Fruit fly (Drosophila melanogaster) whole organism, embryonic: ENCODE measurements around the gene Duox.

Source experiments
- ATbp ChIP-seq: fragments of 200-800 bp; sonication (Bioruptor generic); optimal IDR thresholded peaks from 2 replicates; lab custom pipeline; 2017; ENCODE audit warnings: missing biosample characterization, mild to moderate bottlenecking, missing genetic modification characterization, missing genetic modification reagents
- CG11695 ChIP-seq: fragments of 200-800 bp; sonication (Bioruptor generic); IDR thresholded peaks from 3 replicates; pipeline ENCODE4 v1.3.6; 2022; ENCODE audit warnings: missing biosample characterization, missing genetic modification characterization
- CG11723 ChIP-seq: fragments of 200-800 bp; sonication (Bioruptor generic); optimal IDR thresholded peaks from 2 replicates; lab custom pipeline; 2017; ENCODE audit warnings: missing biosample characterization, mild to moderate bottlenecking, missing genetic modification characterization
- CG12391 ChIP-seq: fragments of 200-800 bp; sonication (Bioruptor generic); optimal IDR thresholded peaks from 3 replicates; lab custom pipeline; 2018; ENCODE audit warnings: missing biosample characterization, mild to moderate bottlenecking, missing genetic modification characterization, moderate library complexity
- CG15514 ChIP-seq: fragments of 200-800 bp; sonication (Bioruptor generic); optimal IDR thresholded peaks from 3 replicates; lab custom pipeline; 2017; ENCODE audit warnings: missing biosample characterization, missing genetic modification characterization, mild to moderate bottlenecking, moderate library complexity, missing genetic modification reagents
- CG15601 ChIP-seq: fragments of 200-800 bp; sonication (Bioruptor generic); optimal IDR thresholded peaks from 3 replicates; lab custom pipeline; 2019; ENCODE audit warnings: missing biosample characterization, mild to moderate bottlenecking, missing genetic modification characterization, moderate library complexity
- CG2202 ChIP-seq: fragments of 200-800 bp; sonication (Bioruptor generic); optimal IDR thresholded peaks from 2 replicates; lab custom pipeline; 2018; ENCODE audit warnings: missing biosample characterization, mild to moderate bottlenecking, missing genetic modification characterization
- CG2712 ChIP-seq: fragments of 200-800 bp; optimal IDR thresholded peaks from 3 replicates; lab custom pipeline; 2019; ENCODE audit warnings: missing biosample characterization, mild to moderate bottlenecking, missing genetic modification characterization, moderate library complexity
- CG34376 ChIP-seq: fragments of 200-800 bp; sonication (Bioruptor generic); optimal IDR thresholded peaks from 2 replicates; lab custom pipeline; 2018; ENCODE audit warnings: missing biosample characterization, mild to moderate bottlenecking, missing genetic modification characterization
- CG3995 ChIP-seq: fragments of 200-800 bp; sonication (Bioruptor generic); optimal IDR thresholded peaks from 3 replicates; lab custom pipeline; 2016; ENCODE audit warnings: missing biosample characterization, missing genetic modification characterization
- CG6689 ChIP-seq: fragments of 200-800 bp; sonication (Bioruptor generic); IDR thresholded peaks from 2 replicates; pipeline ENCODE4 v1.3.6; 2022; ENCODE audit warnings: missing biosample characterization, missing genetic modification characterization
- CG7928 ChIP-seq: fragments of 200-800 bp; sonication (Bioruptor generic); optimal IDR thresholded peaks from 2 replicates; lab custom pipeline; 2017; ENCODE audit warnings: missing biosample characterization, mild to moderate bottlenecking, missing genetic modification characterization
- CG8478 ChIP-seq: fragments of >200 bp; optimal IDR thresholded peaks from 2 replicates; lab custom pipeline; 2018
- Dll ChIP-seq: fragments of 200-800 bp; sonication (Bioruptor generic); IDR thresholded peaks from 4 replicates; pipeline ENCODE4 v1.3.6; 2022; ENCODE audit warnings: missing biosample characterization, missing genetic modification characterization; ENCODE audit not compliant: partially characterized antibody
- Ets97D ChIP-seq: fragments of 200-800 bp; sonication (Bioruptor generic); optimal IDR thresholded peaks from 3 replicates; lab custom pipeline; 2016; ENCODE audit warnings: missing biosample characterization, missing genetic modification characterization
- Fer2 ChIP-seq: fragments of 200-800 bp; sonication (Bioruptor generic); optimal IDR thresholded peaks from 2 replicates; lab custom pipeline; 2018; ENCODE audit warnings: missing biosample characterization, mild to moderate bottlenecking, missing genetic modification characterization, moderate library complexity
- Hey ChIP-seq: fragments of 200-800 bp; sonication (Bioruptor generic); optimal IDR thresholded peaks from 3 replicates; lab custom pipeline; 2018; ENCODE audit warnings: missing biosample characterization, mild to moderate bottlenecking, missing genetic modification characterization
- MBD-R2 ChIP-seq: fragments of 200-800 bp; sonication (Bioruptor generic); IDR thresholded peaks from 2 replicates; pipeline ENCODE4 v1.3.6; 2022; ENCODE audit warnings: missing biosample characterization, missing genetic modification characterization
- Med ChIP-seq: fragments of 200-800 bp; sonication (Bioruptor generic); peaks from one replicate; lab custom pipeline; 2016; ENCODE audit warnings: missing biosample characterization, missing genetic modification characterization, mild to moderate bottlenecking, inconsistent platforms, moderate library complexity
- Meics ChIP-seq: fragments of 200-800 bp; sonication (Bioruptor generic); optimal IDR thresholded peaks from 2 replicates; lab custom pipeline; 2017; ENCODE audit warnings: missing biosample characterization, mild to moderate bottlenecking, missing genetic modification characterization
- Myb ChIP-seq: fragments of 200-800 bp; sonication (Bioruptor generic); optimal IDR thresholded peaks from 2 replicates; lab custom pipeline; 2016; ENCODE audit warnings: missing biosample characterization, missing genetic modification characterization
- NC2β ChIP-seq: fragments of 200-800 bp; sonication (Bioruptor generic); optimal IDR thresholded peaks from 2 replicates; lab custom pipeline; 2016; ENCODE audit warnings: missing biosample characterization, missing genetic modification characterization
- Nf-YC ChIP-seq: fragments of 200-800 bp; optimal IDR thresholded peaks from 3 replicates; lab custom pipeline; 2019; ENCODE audit warnings: missing biosample characterization, mild to moderate bottlenecking, missing genetic modification characterization, moderate library complexity
- NfI ChIP-seq: fragments of 200-800 bp; sonication (Bioruptor generic); optimal IDR thresholded peaks from 3 replicates; lab custom pipeline; 2018; ENCODE audit warnings: missing biosample characterization, mild to moderate bottlenecking, missing genetic modification characterization, moderate library complexity
- Rfx ChIP-seq: fragments of 200-800 bp; sonication (Bioruptor generic); IDR thresholded peaks from 2 replicates; pipeline ENCODE4 v1.3.6; 2022; ENCODE audit warnings: missing biosample characterization, missing genetic modification characterization
- Xbp1 ChIP-seq: fragments of 200-800 bp; sonication (Bioruptor generic); optimal IDR thresholded peaks from 3 replicates; lab custom pipeline; 2016; ENCODE audit warnings: missing biosample characterization, mild to moderate bottlenecking, missing genetic modification characterization
- amos ChIP-seq: fragments of 200-800 bp; sonication (Bioruptor generic); IDR thresholded peaks from 2 replicates; pipeline ENCODE4 v1.3.6; 2022; ENCODE audit warnings: missing biosample characterization, missing genetic modification characterization; ENCODE audit not compliant: partially characterized antibody
- cwo ChIP-seq: fragments of 200-800 bp; sonication (Bioruptor generic); optimal IDR thresholded peaks from 3 replicates; lab custom pipeline; 2017; ENCODE audit warnings: missing biosample characterization, missing genetic modification characterization, mild to moderate bottlenecking, moderate library complexity, missing genetic modification reagents
- dm ChIP-seq: fragments of 200-800 bp; sonication (Bioruptor generic); optimal IDR thresholded peaks from 3 replicates; lab custom pipeline; 2016; ENCODE audit warnings: missing biosample characterization, missing genetic modification characterization
- dmrt11E ChIP-seq: fragments of 200-800 bp; sonication (Bioruptor generic); optimal IDR thresholded peaks from 3 replicates; lab custom pipeline; 2018; ENCODE audit warnings: missing biosample characterization, mild to moderate bottlenecking, missing genetic modification characterization, moderate library complexity
- emc ChIP-seq: fragments of 200-800 bp; sonication (Bioruptor generic); optimal IDR thresholded peaks from 2 replicates; lab custom pipeline; 2016; ENCODE audit warnings: missing biosample characterization, missing genetic modification characterization
- exex ChIP-seq: fragments of 200-800 bp; sonication (Bioruptor generic); optimal IDR thresholded peaks from 4 replicates; lab custom pipeline; 2018; ENCODE audit warnings: missing biosample characterization, mild to moderate bottlenecking, missing genetic modification characterization, moderate library complexity
- gcm2 ChIP-seq: fragments of 200-800 bp; sonication (Bioruptor generic); optimal IDR thresholded peaks from 2 replicates; lab custom pipeline; 2016; ENCODE audit warnings: missing biosample characterization, missing genetic modification characterization
- gsb-n ChIP-seq: fragments of 200-800 bp; sonication (Bioruptor generic); optimal IDR thresholded peaks from 3 replicates; lab custom pipeline; 2018; ENCODE audit warnings: missing biosample characterization, mild to moderate bottlenecking, missing genetic modification characterization
- lola ChIP-seq, 3 experiments: fragments of >200 bp in 2 of 3; fragments of 200-800 bp in 1 of 3; sonication (Bioruptor generic) in 1 of 3; optimal IDR thresholded peaks; 2 replicates each; lab custom pipeline; 2017 to 2019; ENCODE audit warnings: missing biosample characterization in 3 of 3, missing genetic modification characterization in 3 of 3, mild to moderate bottlenecking in 1 of 3, moderate library complexity in 1 of 3
- maf-S ChIP-seq: fragments of 200-800 bp; sonication (Bioruptor generic); optimal IDR thresholded peaks from 2 replicates; lab custom pipeline; 2016; ENCODE audit warnings: missing biosample characterization, missing genetic modification characterization
- mirr ChIP-seq: fragments of 200-800 bp; sonication (Bioruptor generic); optimal IDR thresholded peaks from 3 replicates; lab custom pipeline; 2018; ENCODE audit warnings: missing biosample characterization, mild to moderate bottlenecking, missing genetic modification characterization
- phol ChIP-seq: fragments of 200-800 bp; sonication (Bioruptor generic); optimal IDR thresholded peaks from 3 replicates; lab custom pipeline; 2018; ENCODE audit warnings: missing biosample characterization, mild to moderate bottlenecking, missing genetic modification characterization, moderate library complexity
- pzg ChIP-seq: fragments of 200-800 bp; sonication (Bioruptor generic); optimal IDR thresholded peaks from 3 replicates; lab custom pipeline; 2018; ENCODE audit warnings: missing biosample characterization, mild to moderate bottlenecking, missing genetic modification characterization, moderate library complexity
- sens ChIP-seq: fragments of 200-800 bp; sonication (Bioruptor generic); peaks from one replicate; lab custom pipeline; 2016; ENCODE audit warnings: missing biosample characterization, missing genetic modification characterization
- sens-2 ChIP-seq: fragments of 200-800 bp; sonication (Bioruptor generic); IDR thresholded peaks from 2 replicates; pipeline ENCODE4 v1.3.6; 2022; ENCODE audit warnings: missing biosample characterization, missing genetic modification characterization
- sima ChIP-seq: fragments of 200-800 bp; sonication (Bioruptor generic); optimal IDR thresholded peaks from 2 replicates; lab custom pipeline; 2016; ENCODE audit warnings: missing biosample characterization, missing genetic modification characterization
- sr ChIP-seq: fragments of 200-800 bp; sonication (Bioruptor generic); IDR thresholded peaks from 3 replicates; pipeline ENCODE4 v1.3.6; 2022; ENCODE audit warnings: missing biosample characterization, missing genetic modification characterization
- stwl ChIP-seq: fragments of 200-800 bp; sonication (Bioruptor generic); optimal IDR thresholded peaks from 3 replicates; lab custom pipeline; 2018; ENCODE audit warnings: missing biosample characterization, mild to moderate bottlenecking, missing genetic modification characterization, moderate library complexity
- sug ChIP-seq: fragments of 200-800 bp; optimal IDR thresholded peaks from 2 replicates; lab custom pipeline; 2019; ENCODE audit warnings: missing biosample characterization, mild to moderate bottlenecking, missing genetic modification characterization, moderate library complexity
- tin ChIP-seq: fragments of 200-800 bp; sonication (Bioruptor generic); optimal IDR thresholded peaks from 3 replicates; lab custom pipeline; 2016; ENCODE audit warnings: missing biosample characterization, missing genetic modification characterization
- ttk ChIP-seq: fragments of 200-800 bp; sonication (Bioruptor generic); IDR thresholded peaks from 2 replicates; pipeline ENCODE4 v2.1.2; 2022; ENCODE audit warnings: missing biosample characterization, missing genetic modification characterization
- twi ChIP-seq: fragments of 200-800 bp; optimal IDR thresholded peaks from 2 replicates; lab custom pipeline; 2019; ENCODE audit warnings: missing biosample characterization, mild to moderate bottlenecking, missing genetic modification characterization, moderate library complexity
- zf30C ChIP-seq: fragments of 200-800 bp; sonication (Bioruptor generic); optimal IDR thresholded peaks from 3 replicates; lab custom pipeline; 2018; ENCODE audit warnings: missing biosample characterization, mild to moderate bottlenecking, missing genetic modification characterization

The Duox gene

DNA sequence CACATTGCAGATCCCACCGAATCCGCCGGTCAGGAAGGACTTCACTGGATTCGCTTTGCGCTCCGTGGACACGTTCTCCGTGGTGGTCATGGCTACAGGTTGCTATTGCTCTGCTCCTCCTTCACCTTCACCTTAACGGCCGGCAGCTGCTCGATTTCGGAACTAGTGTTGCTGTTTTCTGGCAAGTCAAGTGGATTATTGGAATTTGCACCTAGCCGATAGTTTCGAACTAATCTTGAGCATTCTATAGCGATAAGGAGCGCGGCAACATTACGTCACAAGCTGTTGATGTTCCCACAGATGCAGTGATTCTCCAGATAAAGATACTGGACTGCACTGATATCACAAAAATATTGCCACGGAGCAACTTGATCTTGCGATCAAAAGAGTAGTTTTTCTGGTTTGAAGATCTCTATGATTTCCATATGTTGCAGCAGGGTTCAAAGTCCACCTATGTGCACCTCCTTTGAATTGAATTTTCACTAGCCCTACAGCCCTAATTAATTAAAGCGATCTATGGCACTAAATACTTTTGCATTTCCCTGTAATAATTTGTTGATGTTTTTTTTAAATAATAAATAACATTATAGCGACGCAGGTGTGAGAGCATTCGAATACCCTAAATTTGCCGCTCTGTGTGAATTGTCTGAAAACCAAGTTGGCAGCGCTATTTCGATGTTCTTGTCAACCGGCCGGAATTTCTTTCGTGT, 60.4 kb downstream of the Duox start, which contains the start of the genes colt and HINT1 (continued):
- TF ChIP-seq cwo: no peak
- no peak for TF ChIP-seq CG8478 (lab: Kevin White, UChicago)
- TF ChIP-seq twi: peak; percentile 46
- TF ChIP-seq Myb (GFP tag; lab: Kevin White, UChicago): peak; percentile 28
- TF ChIP-seq Dll (GFP tag; lab: Robert Waterston, UW): peak; percentile 37; the same call in 1 of the 4 replicates
- peak; percentile 45 for TF ChIP-seq Ets97D (GFP tag; lab: Kevin White, UChicago)
- no peak for TF ChIP-seq CG2202 (tag; lab: Kevin White, UChicago)
- peak; percentile 28 for TF ChIP-seq gsb-n (tag; lab: Kevin White, UChicago)
- no peak for TF ChIP-seq sr (GFP tag; lab: Robert Waterston, UW)
- peak; percentile 53 for TF ChIP-seq amos (GFP tag; lab: Robert Waterston, UW)
- no peak for TF ChIP-seq maf-S (GFP tag; lab: Kevin White, UChicago)
- TF ChIP-seq NC2β (GFP tag; lab: Kevin White, UChicago): no peak
- peak; percentile 56 for TF ChIP-seq CG34376 (GFP tag; lab: Kevin White, UChicago)
- TF ChIP-seq lola (GFP tag; optimal IDR thresholded peaks at IDR 0.05; lab: Kevin White, UChicago): no peak
- peak; percentile 29 for TF ChIP-seq CG12391 (tag; lab: Kevin White, UChicago)
- TF ChIP-seq CG7928 (GFP tag; lab: Kevin White, UChicago): no peak
- peak; percentile 6 for TF ChIP-seq zf30C (GFP tag; lab: Kevin White, UChicago)
- TF ChIP-seq CG15514 (GFP tag; lab: Kevin White, UChicago): peak; percentile 94
- 0 out of 3 replicates have a peak, but pooled peaks have one; percentile 28 for TF ChIP-seq CG11695 (GFP tag; lab: Robert Waterston, UW)
- TF ChIP-seq emc (GFP tag; lab: Kevin White, UChicago): no peak
- TF ChIP-seq Med: peak; percentile 85
- peak; percentile 34 for TF ChIP-seq phol (tag; lab: Kevin White, UChicago)
- TF ChIP-seq exex (tag; lab: Kevin White, UChicago): peak; percentile 13
- TF ChIP-seq sug (tag; lab: Kevin White, UChicago): peak; percentile 41
- TF ChIP-seq mirr (GFP tag; lab: Kevin White, UChicago): peak; percentile 41
- peak; percentile 49 for TF ChIP-seq CG15601 (tag; lab: Kevin White, UChicago)
- TF ChIP-seq Meics (GFP tag; lab: Kevin White, UChicago): peak; percentile 28
- TF ChIP-seq dmrt11E (tag; lab: Kevin White, UChicago): peak; percentile 6
- TF ChIP-seq Nf-YC (tag; lab: Kevin White, UChicago): peak; percentile 42
- TF ChIP-seq NfI (GFP tag; lab: Kevin White, UChicago): peak; percentile 24
- peak; percentile 96 for TF ChIP-seq MBD-R2 (GFP tag; lab: Robert Waterston, UW)
- no peak for TF ChIP-seq tin (GFP tag; lab: Kevin White, UChicago)
- no peak for TF ChIP-seq ttk
- TF ChIP-seq Fer2: peak; percentile 1
- TF ChIP-seq dm (GFP tag; lab: Kevin White, UChicago): no peak
- TF ChIP-seq sens: peak; percentile 86
- TF ChIP-seq Xbp1 (GFP tag; lab: Kevin White, UChicago): peak; percentile 22
- peak; percentile 85 for TF ChIP-seq pzg (GFP tag; lab: Kevin White, UChicago)
- no peak for TF ChIP-seq sima (GFP tag; lab: Kevin White, UChicago)
- TF ChIP-seq sens-2 (GFP tag; lab: Robert Waterston, UW): no peak
- TF ChIP-seq Rfx: peak; percentile 37; the same call in 1 of the 2 replicates
- no peak for TF ChIP-seq gcm2 (GFP tag; lab: Kevin White, UChicago)
- TF ChIP-seq CG11723 (GFP tag; lab: Kevin White, UChicago): no peak
- no peak for TF ChIP-seq ATbp (GFP tag; lab: Kevin White, UChicago)
- TF ChIP-seq Hey: no peak
- TF ChIP-seq CG6689: peak; percentile 18; the same call in 1 of the 2 replicates
- TF ChIP-seq CG2712 (tag; lab: Kevin White, UChicago): peak; percentile 54
- TF ChIP-seq CG3995 (GFP tag; lab: Kevin White, UChicago): peak; percentile 80
- TF ChIP-seq stwl (tag; lab: Kevin White, UChicago): peak; percentile 80
